Worm (Caenorhabditis elegans) whole organism, L3 larva: ENCODE data around the gene chil-23.

Source experiments
- snpc-4 ChIP-seq: fragments of 150-350 bp; optimal IDR thresholded peaks from 2 replicates; lab custom pipeline; 2014; ENCODE audit warnings: missing biosample characterization, missing genetic modification characterization
- unc-62 ChIP-seq: fragments of 150-350 bp; sonication (generic microtip); optimal IDR thresholded peaks from 4 replicates; lab custom pipeline; 2014; ENCODE audit warnings: missing biosample characterization, missing genetic modification reagents, missing genetic modification characterization

ce11 chrII:9441838-9442237 is 26.6 kb downstream of the chil-23 start, which contains the start of gene chil-16:
- TF ChIP-seq unc-62 (GFP tag; lab: Kevin White, UChicago) = no peak
- no peak for TF ChIP-seq snpc-4 (tag; lab: Kevin White, UChicago)
